Fruit fly (Drosophila melanogaster): Measurements from ENCODE around the gene eIF5B.

- no peak for TF ChIP-seq Camta (GFP tag; optimal IDR thresholded peaks at IDR 0.05)
- no peak for TF ChIP-seq NC2α (GFP tag; optimal IDR thresholded peaks at IDR 0.05)
- TF ChIP-seq zfh1 (GFP tag; IDR thresholded peaks at IDR 0.05) = no peak
- no peak for TF ChIP-seq H15 (GFP tag; IDR thresholded peaks at IDR 0.05)
- TF ChIP-seq pan (optimal IDR thresholded peaks at IDR 0.05) = no peak
- TF ChIP-seq pan (GFP tag; optimal IDR thresholded peaks at IDR 0.05 in 1 of 2, IDR thresholded peaks at IDR 0.05 in 1 of 2) = no peak
- no peak for TF ChIP-seq chm (GFP tag; IDR thresholded peaks at IDR 0.05)
Measured at dm6 chr3L:3461557-3462414, 1.0 kb upstream of the eIF5B start.
